Fruit fly (Drosophila melanogaster) whole organism, embryonic: ENCODE results near the gene Npc2f.

Experiments
- Ada2b ChIP-seq: fragments of 200-800 bp; sonication (Bioruptor generic); IDR thresholded peaks from 2 replicates; pipeline ENCODE4 v1.3.6; 2022; ENCODE audit warnings: missing biosample characterization, missing genetic modification characterization
- B-H2 ChIP-seq: fragments of 200-800 bp; sonication (Bioruptor generic); optimal IDR thresholded peaks from 2 replicates; lab custom pipeline; 2018; ENCODE audit warnings: missing biosample characterization, mild to moderate bottlenecking, missing genetic modification characterization
- BEAF-32 ChIP-seq: fragments of 200-800 bp; sonication (Bioruptor generic); optimal IDR thresholded peaks from 3 replicates; lab custom pipeline; 2017; ENCODE audit warnings: missing biosample characterization, missing genetic modification characterization, mild to moderate bottlenecking, moderate library complexity, missing genetic modification reagents
- Bdp1 ChIP-seq: fragments of 200-800 bp; sonication (Bioruptor generic); optimal IDR thresholded peaks from 3 replicates; lab custom pipeline; 2016; ENCODE audit warnings: missing biosample characterization, missing genetic modification characterization
- CG12071 ChIP-seq: fragments of 200-800 bp; sonication (Bioruptor generic); optimal IDR thresholded peaks from 3 replicates; lab custom pipeline; 2018; ENCODE audit warnings: missing biosample characterization, mild to moderate bottlenecking, missing genetic modification characterization
- CG1233 ChIP-seq: fragments of 200-800 bp; sonication (Bioruptor generic); optimal IDR thresholded peaks from 4 replicates; lab custom pipeline; 2018; ENCODE audit warnings: missing biosample characterization, mild to moderate bottlenecking, missing genetic modification characterization
- CG13296 ChIP-seq: fragments of 200-800 bp; sonication (Bioruptor generic); optimal IDR thresholded peaks from 3 replicates; lab custom pipeline; 2018; ENCODE audit warnings: missing biosample characterization, mild to moderate bottlenecking, missing genetic modification characterization
- CG16813 ChIP-seq: fragments of 200-800 bp; sonication (Bioruptor generic); IDR thresholded peaks from 3 replicates; pipeline ENCODE4 v1.3.6; 2022; ENCODE audit warnings: missing biosample characterization, missing genetic modification characterization; ENCODE audit not compliant: partially characterized antibody
- CG17359 ChIP-seq: fragments of 200-800 bp; sonication (Bioruptor generic); optimal IDR thresholded peaks from 3 replicates; lab custom pipeline; 2018; ENCODE audit warnings: missing biosample characterization, mild to moderate bottlenecking, missing genetic modification characterization, moderate library complexity
- CG1792 ChIP-seq: fragments of 200-800 bp; sonication (Bioruptor generic); optimal IDR thresholded peaks from 2 replicates; lab custom pipeline; 2016; ENCODE audit warnings: missing biosample characterization, missing genetic modification characterization
- CG18011 ChIP-seq: fragments of 200-800 bp; sonication (Bioruptor generic); optimal IDR thresholded peaks from 2 replicates; lab custom pipeline; 2017; ENCODE audit warnings: missing biosample characterization, missing genetic modification characterization, mild to moderate bottlenecking, moderate library complexity, missing genotype
- CG30431 ChIP-seq: fragments of 200-800 bp; sonication (Bioruptor generic); optimal IDR thresholded peaks from 2 replicates; lab custom pipeline; 2017; ENCODE audit warnings: missing biosample characterization, missing genetic modification characterization
- CG34376 ChIP-seq: fragments of 200-800 bp; sonication (Bioruptor generic); optimal IDR thresholded peaks from 2 replicates; lab custom pipeline; 2018; ENCODE audit warnings: missing biosample characterization, mild to moderate bottlenecking, missing genetic modification characterization
- CG4328 ChIP-seq: fragments of 200-800 bp; sonication (Bioruptor generic); optimal IDR thresholded peaks from 3 replicates; lab custom pipeline; 2017; ENCODE audit warnings: missing biosample characterization, missing genetic modification reagents, missing genetic modification characterization
- CG4404 ChIP-seq: fragments of 200-800 bp; sonication (Bioruptor generic); IDR thresholded peaks from 2 replicates; pipeline ENCODE4 v1.3.6; 2022; ENCODE audit warnings: missing biosample characterization, missing genetic modification characterization
- CG4820 ChIP-seq: fragments of 200-800 bp; sonication (Bioruptor generic); optimal IDR thresholded peaks from 3 replicates; lab custom pipeline; 2016; ENCODE audit warnings: missing biosample characterization, missing genetic modification characterization
- D19A ChIP-seq: fragments of 200-800 bp; optimal IDR thresholded peaks from 3 replicates; lab custom pipeline; 2019; ENCODE audit warnings: missing biosample characterization, mild to moderate bottlenecking, missing genetic modification characterization, moderate library complexity
- D19B ChIP-seq: fragments of 200-800 bp; sonication (Bioruptor generic); optimal IDR thresholded peaks from 2 replicates; lab custom pipeline; 2017; ENCODE audit warnings: missing biosample characterization, mild to moderate bottlenecking, missing genetic modification characterization
- Drgx ChIP-seq: fragments of 200-800 bp; sonication (Bioruptor generic); IDR thresholded peaks from 2 replicates; pipeline ENCODE4 v1.3.6; 2022; ENCODE audit warnings: missing biosample characterization, missing genetic modification characterization
- Eip74EF ChIP-seq, 2 experiments: fragments of 200-800 bp in 1 of 2; fragments of >200 bp in 1 of 2; sonication (Bioruptor generic) in 1 of 2; optimal IDR thresholded peaks; 2 replicates each; lab custom pipeline; 2017 to 2019; ENCODE audit warnings: missing biosample characterization in 2 of 2, missing genetic modification characterization in 2 of 2, mild to moderate bottlenecking in 1 of 2, moderate library complexity in 1 of 2
- H2.0 ChIP-seq: fragments of 200-800 bp; sonication (Bioruptor generic); IDR thresholded peaks from 2 replicates; pipeline ENCODE4 v1.3.6; 2022; ENCODE audit warnings: missing biosample characterization, missing genetic modification characterization
- HLH3B ChIP-seq: fragments of 200-800 bp; sonication (Bioruptor generic); IDR thresholded peaks from 2 replicates; pipeline ENCODE4 v1.3.6; 2022; ENCODE audit warnings: missing biosample characterization, missing genetic modification characterization
- HLH54F ChIP-seq: fragments of 200-800 bp; sonication (Bioruptor generic); optimal IDR thresholded peaks from 3 replicates; lab custom pipeline; 2016; ENCODE audit warnings: missing biosample characterization, missing genetic modification characterization
- Mrtf ChIP-seq: fragments of 200-800 bp; sonication (Bioruptor generic); IDR thresholded peaks from 3 replicates; pipeline ENCODE4 v1.3.6; 2022; ENCODE audit warnings: missing biosample characterization, missing genetic modification characterization
- Sox100B ChIP-seq: fragments of 200-800 bp; sonication (Bioruptor generic); optimal IDR thresholded peaks from 3 replicates; lab custom pipeline; 2018; ENCODE audit warnings: missing biosample characterization, mild to moderate bottlenecking, missing genetic modification characterization
- Sry-δ ChIP-seq: fragments of 200-800 bp; sonication (Bioruptor generic); optimal IDR thresholded peaks from 2 replicates; lab custom pipeline; 2016; ENCODE audit warnings: missing biosample characterization, missing genetic modification characterization
- Vsx1 ChIP-seq: fragments of 200-800 bp; sonication (Bioruptor generic); optimal IDR thresholded peaks from 2 replicates; lab custom pipeline; 2017; ENCODE audit warnings: missing biosample characterization, mild to moderate bottlenecking, missing genetic modification characterization, missing genetic modification reagents
- Xrp1 ChIP-seq: fragments of 200-800 bp; sonication (Bioruptor generic); IDR thresholded peaks from 2 replicates; pipeline ENCODE4 v1.3.6; 2022; ENCODE audit warnings: missing biosample characterization, missing genetic modification characterization
- ase ChIP-seq: fragments of 200-800 bp; sonication (Bioruptor generic); IDR thresholded peaks from 3 replicates; pipeline ENCODE4 v1.3.6; 2022; ENCODE audit warnings: missing biosample characterization, missing genetic modification characterization
- ash1 ChIP-seq: fragments of 200-800 bp; sonication (Bioruptor generic); optimal IDR thresholded peaks from 2 replicates; lab custom pipeline; 2018; ENCODE audit warnings: missing biosample characterization, mild to moderate bottlenecking, missing genetic modification characterization
- croc ChIP-seq: fragments of 200-800 bp; sonication (Bioruptor generic); conservative IDR thresholded peaks from 3 replicates; pipeline ENCODE4 v1.3.6; 2022; ENCODE audit warnings: missing biosample characterization, missing genetic modification characterization
- cwo ChIP-seq: fragments of 200-800 bp; sonication (Bioruptor generic); optimal IDR thresholded peaks from 3 replicates; lab custom pipeline; 2017; ENCODE audit warnings: missing biosample characterization, missing genetic modification characterization, mild to moderate bottlenecking, moderate library complexity, missing genetic modification reagents
- lola ChIP-seq, 3 experiments: fragments of >200 bp in 2 of 3; fragments of 200-800 bp in 1 of 3; sonication (Bioruptor generic) in 1 of 3; optimal IDR thresholded peaks; 2 replicates each; lab custom pipeline; 2017 to 2019; ENCODE audit warnings: missing biosample characterization in 3 of 3, missing genetic modification characterization in 3 of 3, mild to moderate bottlenecking in 1 of 3, moderate library complexity in 1 of 3
- mirr ChIP-seq: fragments of 200-800 bp; sonication (Bioruptor generic); optimal IDR thresholded peaks from 3 replicates; lab custom pipeline; 2018; ENCODE audit warnings: missing biosample characterization, mild to moderate bottlenecking, missing genetic modification characterization
- pnt ChIP-seq: fragments of 200-800 bp; sonication (Bioruptor generic); optimal IDR thresholded peaks from 3 replicates; lab custom pipeline; 2016; ENCODE audit warnings: missing biosample characterization, missing genetic modification characterization
- rib ChIP-seq: fragments of 200-800 bp; sonication (Bioruptor generic); IDR thresholded peaks from 2 replicates; pipeline ENCODE4 v1.3.6; 2022; ENCODE audit warnings: missing biosample characterization, missing genetic modification characterization
- ro ChIP-seq: fragments of 200-800 bp; sonication (Bioruptor generic); IDR thresholded peaks from 2 replicates; pipeline ENCODE4 v1.3.6; 2022; ENCODE audit warnings: missing biosample characterization, missing genetic modification characterization
- row ChIP-seq: fragments of 200-800 bp; sonication (Bioruptor generic); IDR thresholded peaks from 3 replicates; pipeline ENCODE4 v1.3.6; 2022; ENCODE audit warnings: missing biosample characterization, missing genetic modification characterization
- sd ChIP-seq: fragments of 200-800 bp; sonication (Bioruptor generic); optimal IDR thresholded peaks from 3 replicates; lab custom pipeline; 2018; ENCODE audit warnings: missing biosample characterization, mild to moderate bottlenecking, missing genetic modification characterization, moderate library complexity
- sens ChIP-seq: fragments of 200-800 bp; sonication (Bioruptor generic); peaks from one replicate; lab custom pipeline; 2016; ENCODE audit warnings: missing biosample characterization, missing genetic modification characterization
- shn ChIP-seq: fragments of 200-800 bp; sonication (Bioruptor generic); optimal IDR thresholded peaks from 3 replicates; lab custom pipeline; 2016; ENCODE audit warnings: missing biosample characterization, missing genetic modification characterization
- slp2 ChIP-seq: fragments of 200-800 bp; sonication (Bioruptor generic); optimal IDR thresholded peaks from 2 replicates; lab custom pipeline; 2016; ENCODE audit warnings: missing biosample characterization, missing genetic modification characterization
- sug ChIP-seq: fragments of 200-800 bp; optimal IDR thresholded peaks from 2 replicates; lab custom pipeline; 2019; ENCODE audit warnings: missing biosample characterization, mild to moderate bottlenecking, missing genetic modification characterization, moderate library complexity
- tll ChIP-seq, 2 experiments: fragments of 200-800 bp in 1 of 2; fragments of >200 bp in 1 of 2; sonication (Bioruptor generic) in 1 of 2; optimal IDR thresholded peaks; 2 replicates each; lab custom pipeline; 2017 to 2019; ENCODE audit warnings: missing biosample characterization in 2 of 2, missing genetic modification characterization in 2 of 2, mild to moderate bottlenecking in 1 of 2, moderate library complexity in 1 of 2
- toy ChIP-seq: fragments of 200-800 bp; sonication (Bioruptor generic); IDR thresholded peaks from 2 replicates; pipeline ENCODE4 v1.3.6; 2022; ENCODE audit warnings: missing biosample characterization, missing genetic modification characterization
- wek ChIP-seq: fragments of 200-800 bp; sonication (Bioruptor generic); optimal IDR thresholded peaks from 3 replicates; lab custom pipeline; 2018; ENCODE audit warnings: missing biosample characterization, mild to moderate bottlenecking, missing genetic modification characterization, moderate library complexity
- zfh1 ChIP-seq: fragments of 200-800 bp; sonication (Bioruptor generic); IDR thresholded peaks from 3 replicates; pipeline ENCODE4 v1.3.6; 2022; ENCODE audit warnings: missing biosample characterization, missing genetic modification characterization

Gene Npc2f

dm6 chr3R:24134580-24134979 is 3.1 kb upstream of the Npc2f start, which contains the start of gene Sec10 (continued):
- TF ChIP-seq tll (GFP tag; optimal IDR thresholded peaks at IDR 0.05; lab: Kevin White, UChicago) (no peak), Sry-δ (GFP tag; lab: Kevin White, UChicago) (peak; percentile 14), CG1792 (GFP tag; lab: Kevin White, UChicago) (no peak), zfh1 (GFP tag; lab: Robert Waterston, UW) (no peak), toy (GFP tag; lab: Robert Waterston, UW) (no peak), HLH3B (GFP tag; lab: Robert Waterston, UW) (no peak), CG4328 (GFP tag; lab: Kevin White, UChicago) (no peak), ro (GFP tag; lab: Robert Waterston, UW) (no peak), Ada2b (GFP tag; lab: Robert Waterston, UW) (no peak), Eip74EF (GFP tag; optimal IDR thresholded peaks at IDR 0.05; lab: Kevin White, UChicago) (no peak), slp2 (GFP tag; lab: Kevin White, UChicago) (no peak), Bdp1 (GFP tag; lab: Kevin White, UChicago) (no peak), CG1233 (GFP tag; lab: Kevin White, UChicago) (no peak), HLH54F (GFP tag; lab: Kevin White, UChicago) (no peak), lola (GFP tag; optimal IDR thresholded peaks at IDR 0.05; lab: Kevin White, UChicago) (no peak)

DNA sequence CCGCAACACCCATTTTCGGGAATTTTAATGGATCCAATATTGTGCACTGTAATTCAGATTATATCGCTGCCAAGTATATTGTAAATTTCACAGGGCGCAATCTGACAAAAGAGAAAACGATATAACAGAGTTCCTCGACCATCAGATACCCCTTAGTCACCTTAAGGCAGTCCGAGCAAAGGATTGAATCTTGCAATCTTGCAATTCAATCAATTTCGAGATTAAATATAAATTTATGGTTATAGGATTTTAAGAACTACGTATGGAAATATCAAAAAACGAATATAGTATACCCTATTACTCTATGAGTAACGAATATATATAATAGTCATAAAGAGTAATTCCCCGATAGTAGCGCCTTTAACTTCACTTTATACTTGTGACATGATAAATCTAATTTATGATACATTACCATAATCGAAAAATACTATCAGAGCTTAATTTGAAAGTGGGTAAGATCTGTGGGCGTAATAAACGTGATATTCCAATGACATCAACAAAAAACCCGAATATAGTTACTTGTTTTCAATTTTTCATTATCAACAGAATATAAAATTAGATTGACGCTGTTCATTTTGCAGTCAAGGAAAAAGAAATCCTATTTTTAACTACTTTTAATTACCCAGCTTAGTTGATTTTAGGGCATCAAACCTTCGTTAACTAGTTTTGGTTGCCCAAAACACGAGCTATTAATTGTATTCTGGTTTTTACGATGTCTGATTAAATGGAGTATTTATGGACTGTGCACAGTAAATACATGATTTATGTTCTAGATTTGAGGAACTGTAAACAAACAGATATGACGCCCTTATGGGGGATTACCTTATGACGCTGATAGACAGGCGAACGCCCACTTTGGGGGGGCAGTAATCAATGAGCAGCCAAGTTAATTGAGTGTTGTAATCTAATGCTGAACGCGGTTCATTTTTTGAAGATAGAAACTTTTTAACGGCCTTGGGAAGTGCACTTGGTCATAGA is 1.1 kb downstream of the Npc2f start:
- TF ChIP-seq rib (GFP tag; lab: Robert Waterston, UW) (no peak), ash1 (GFP tag; lab: Kevin White, UChicago) (no peak), BEAF-32 (GFP tag; lab: Kevin White, UChicago) (no peak), croc (GFP tag; lab: Robert Waterston, UW) (no peak), Sox100B (GFP tag; lab: Kevin White, UChicago) (no peak), Drgx (GFP tag; lab: Robert Waterston, UW) (no peak), CG12071 (GFP tag; lab: Kevin White, UChicago) (peak; percentile 25), CG16813 (GFP tag; lab: Robert Waterston, UW) (no peak), ase (GFP tag; lab: Robert Waterston, UW) (no peak), CG4404 (GFP tag; lab: Robert Waterston, UW) (no peak), CG13296 (peak; percentile 20), Xrp1 (GFP tag; lab: Robert Waterston, UW) (no peak), sens (GFP tag; lab: Kevin White, UChicago) (peak; percentile 58), row (GFP tag; lab: Robert Waterston, UW) (peak; percentile 19; the same call in 1 of the 3 replicates), Vsx1 (GFP tag; lab: Kevin White, UChicago) (peak; percentile 60), CG4820 (GFP tag; lab: Kevin White, UChicago) (no peak), Mrtf (GFP tag; lab: Robert Waterston, UW) (no peak), B-H2 (peak; percentile 3), CG34376 (GFP tag; lab: Kevin White, UChicago) (peak; percentile 84), shn (GFP tag; lab: Kevin White, UChicago) (no peak), sug (tag; lab: Kevin White, UChicago) (peak; percentile 96), CG30431 (GFP tag; lab: Kevin White, UChicago) (no peak), CG17359 (tag; lab: Kevin White, UChicago) (no peak), D19A (peak; percentile 68), sd (tag; lab: Kevin White, UChicago) (peak; percentile 83), pnt (GFP tag; lab: Kevin White, UChicago) (no peak), CG18011 (GFP tag; lab: Kevin White, UChicago) (no peak), cwo (GFP tag; lab: Kevin White, UChicago) (peak; percentile 22), H2.0 (GFP tag; lab: Robert Waterston, UW) (no peak), mirr (GFP tag; lab: Kevin White, UChicago) (peak; percentile 72), D19B (GFP tag; lab: Kevin White, UChicago) (peak; percentile 71), wek (GFP tag; lab: Kevin White, UChicago) (no peak)
